Worm (Caenorhabditis elegans): ENCODE data around the gene srt-37.

DNA sequence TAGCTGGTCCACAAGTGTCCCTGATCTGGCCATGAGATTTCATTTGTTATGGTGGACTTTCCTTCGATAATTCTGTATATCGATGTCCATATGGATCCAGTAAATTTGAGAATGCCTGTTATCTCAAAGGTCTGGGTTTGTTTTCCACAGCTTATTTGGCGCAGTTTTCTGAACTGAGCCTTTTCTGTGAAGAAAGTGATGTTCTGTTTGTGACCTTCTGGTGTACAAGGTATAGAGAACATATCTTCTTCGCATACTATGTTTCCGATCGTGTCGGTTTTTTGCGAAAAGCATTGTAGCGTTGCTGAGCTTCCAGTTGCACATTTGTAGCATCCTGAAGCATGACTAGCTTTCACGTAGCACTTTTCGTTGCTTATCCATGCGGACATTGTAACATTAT is 21.2 kb upstream of the srt-37 start:
- no peak for TF ChIP-seq syd-9 (tag; optimal IDR thresholded peaks at IDR 0.05)
- TF ChIP-seq ama-1 (optimal IDR thresholded peaks at IDR 0.05) = no peak
- no peak for TF ChIP-seq tbx-2 (tag; optimal IDR thresholded peaks at IDR 0.05)
- TF ChIP-seq ahr-1 (tag; optimal IDR thresholded peaks at IDR 0.05) = no peak
- no peak for TF ChIP-seq nhr-11 (tag; optimal IDR thresholded peaks at IDR 0.05)
- TF ChIP-seq hlh-30 (tag; optimal IDR thresholded peaks at IDR 0.05; ENCODE audit: insufficient read depth) = no peak
- no peak for TF ChIP-seq pha-2 (tag; optimal IDR thresholded peaks at IDR 0.05)
- TF ChIP-seq ttx-3 (tag; optimal IDR thresholded peaks at IDR 0.05) = no peak
- no peak for TF ChIP-seq ceh-48 (tag; optimal IDR thresholded peaks at IDR 0.05)
- TF ChIP-seq lin-11 (tag; optimal IDR thresholded peaks at IDR 0.05) = no peak
- no peak for TF ChIP-seq ref-2 (tag; optimal IDR thresholded peaks at IDR 0.05)
- TF ChIP-seq fkh-6 (tag; optimal IDR thresholded peaks at IDR 0.05) = no peak
- no peak for TF ChIP-seq Y22D7AL.16 (tag; optimal IDR thresholded peaks at IDR 0.05)
